Worm (Caenorhabditis elegans) whole organism, L1 larva: ENCODE results near the gene K09A9.8.

Experiments used
- Y116A8C.19 ChIP-seq: sonication (generic microtip); optimal IDR thresholded peaks from 2 replicates; lab custom pipeline; 2016; ENCODE audit warnings: missing compliant biosample characterization, missing genetic modification characterization, borderline replicate concordance
- efl-1 ChIP-seq, 4 experiments: fragments of 150-350 bp; optimal IDR thresholded peaks in 3 of 4; peaks in 1 of 4; 1 replicate in 1 of 4; 2 replicates in 3 of 4; lab custom pipeline; 2014; ENCODE audit warnings: missing biosample characterization in 2 of 4, missing genetic modification characterization in 2 of 4, missing genetic modification reagents in 2 of 4
- egl-13 ChIP-seq: sonication (generic microtip); optimal IDR thresholded peaks from 2 replicates; lab custom pipeline; 2016; ENCODE audit warnings: missing genotype, missing genetic modification reagents, missing genetic modification characterization, missing compliant biosample characterization
- elt-2 ChIP-seq: sonication (generic microtip); optimal IDR thresholded peaks from 2 replicates; lab custom pipeline; 2016; ENCODE audit warnings: missing genetic modification characterization, mild to moderate bottlenecking, inconsistent platforms, missing compliant biosample characterization, missing genetic modification reagents
- fkh-10 ChIP-seq: sonication (generic microtip); optimal IDR thresholded peaks from 2 replicates; lab custom pipeline; 2017; ENCODE audit warnings: missing biosample characterization, missing genetic modification reagents, missing genetic modification characterization
- hlh-17 ChIP-seq: fragments of 200-800 bp; sonication (Bioruptor generic); optimal IDR thresholded peaks from 2 replicates; lab custom pipeline; 2018; ENCODE audit warnings: missing genetic modification characterization, mild to moderate bottlenecking, missing compliant biosample characterization, moderate library complexity, borderline replicate concordance
- hpl-2 ChIP-seq: fragments of 150-350 bp; optimal IDR thresholded peaks from 2 replicates; lab custom pipeline; 2014; ENCODE audit warnings: missing biosample characterization, missing genetic modification reagents, missing genetic modification characterization
- lin-13 ChIP-seq: fragments of 150-350 bp; optimal IDR thresholded peaks from 2 replicates; lab custom pipeline; 2014; ENCODE audit warnings: missing biosample characterization, missing genetic modification reagents, missing genetic modification characterization
- lin-14 ChIP-seq: fragments of 200-800 bp; sonication (Bioruptor generic); optimal IDR thresholded peaks from 2 replicates; lab custom pipeline; 2018; ENCODE audit warnings: mild to moderate bottlenecking, missing genetic modification characterization, moderate library complexity, missing compliant biosample characterization
- lsy-2 ChIP-seq, 2 experiments: fragments of 150-350 bp; optimal IDR thresholded peaks; 2 replicates each; lab custom pipeline; 2014; ENCODE audit warnings: missing biosample characterization in 2 of 2, missing genetic modification characterization in 2 of 2
- mep-1 ChIP-seq: fragments of 150-350 bp; optimal IDR thresholded peaks from 2 replicates; lab custom pipeline; 2014; ENCODE audit warnings: missing biosample characterization, missing genetic modification characterization
- nhr-85 ChIP-seq: sonication (generic microtip); peaks from one replicate; lab custom pipeline; 2016; ENCODE audit warnings: missing genetic modification characterization, inconsistent platforms, missing compliant biosample characterization
- tbx-2 ChIP-seq: sonication (generic microtip); optimal IDR thresholded peaks from 2 replicates; lab custom pipeline; 2016; ENCODE audit warnings: missing genetic modification characterization, missing compliant biosample characterization
- zip-4 ChIP-seq: fragments of 200-800 bp; sonication (Bioruptor generic); optimal IDR thresholded peaks from 2 replicates; lab custom pipeline; 2018; ENCODE audit warnings: mild to moderate bottlenecking, missing genetic modification characterization, moderate library complexity, missing compliant biosample characterization

Gene K09A9.8

DNA sequence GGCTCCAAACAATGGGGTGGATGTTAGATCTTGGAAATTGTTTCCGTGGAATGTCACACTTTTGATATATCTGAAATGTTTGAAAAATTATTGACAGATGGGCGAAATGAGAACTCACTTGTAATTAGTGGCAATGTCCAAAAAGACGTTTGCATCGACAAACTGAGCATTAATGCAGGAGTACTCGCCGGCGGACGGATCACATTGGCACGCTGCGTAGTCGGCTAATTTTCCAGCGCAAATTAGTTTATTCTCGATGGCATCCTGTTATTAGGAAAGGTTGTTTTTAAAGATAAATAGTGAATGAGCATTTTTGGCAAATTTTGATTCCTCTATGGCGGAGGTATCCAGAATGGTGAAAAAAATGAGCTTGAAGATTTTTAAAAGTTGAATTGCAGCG lies 46.2 kb downstream of the K09A9.8 start:
- no peak for TF ChIP-seq fkh-10 (GFP tag; lab: Kevin White, UChicago)
- no peak for TF ChIP-seq mep-1 (tag; lab: Kevin White, UChicago)
- peak; percentile 46 for TF ChIP-seq lin-14
- no peak for TF ChIP-seq lin-13
- no peak for TF ChIP-seq egl-13 (tag; lab: Kevin White, UChicago)
- no peak for TF ChIP-seq zip-4 (GFP tag; lab: Kevin White, UChicago)

DNA sequence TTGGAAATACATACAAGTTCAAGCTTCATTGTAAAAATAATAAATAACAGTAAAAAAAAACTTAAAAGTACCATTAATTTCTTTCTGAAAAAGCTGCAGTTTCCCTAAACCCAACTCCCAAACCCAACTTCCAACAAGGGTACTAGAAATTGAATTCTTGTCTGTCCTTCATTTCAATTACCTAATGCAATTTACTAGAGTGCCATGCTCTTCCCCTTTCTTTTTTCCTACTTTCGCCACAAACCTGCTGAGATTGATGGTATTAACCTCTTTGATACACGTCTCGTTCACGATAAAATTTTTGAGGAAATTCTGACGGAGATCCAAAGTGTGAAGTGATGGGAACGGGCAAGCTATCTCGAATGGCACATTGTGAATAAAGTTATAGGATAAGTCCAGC lies 49.1 kb downstream of the K09A9.8 start:
- no peak for TF ChIP-seq lsy-2 (tag; optimal IDR thresholded peaks at IDR 0.05; lab: Kevin White, UChicago)
- TF ChIP-seq tbx-2 (tag; lab: Kevin White, UChicago): peak; percentile 28
- TF ChIP-seq hpl-2 (GFP tag; lab: Kevin White, UChicago): no peak
- peak; percentile 44 for TF ChIP-seq lin-14

ce11 chrX:15546943-15547342 lies 50.0 kb downstream of the K09A9.8 start:
- TF ChIP-seq nhr-85 (peak; percentile 29), hlh-17 (GFP tag; lab: Kevin White, UChicago) (no peak), efl-1 (optimal IDR thresholded peaks at IDR 0.05; lab: Kevin White, UChicago) (no peak), efl-1 (GFP tag; optimal IDR thresholded peaks at IDR 0.05 in 1 of 2; lab: Kevin White, UChicago) (peak in 1 of 2 experiments; percentile 84), elt-2 (tag; lab: Kevin White, UChicago) (peak; percentile 1), Y116A8C.19 (tag; lab: Kevin White, UChicago) (no peak)
